Worm (Caenorhabditis elegans) whole organism, late embryonic: ENCODE data around the gene sre-18.
"Not testable (repeated sequence)": the region's sequence is repeated elsewhere in the genome, so short reads cannot be mapped to it uniquely, and the experiment has no call there.

Experiments
- K02D7.2 ChIP-seq: sonication (generic microtip); optimal IDR thresholded peaks from 2 replicates; lab custom pipeline; 2017; ENCODE audit warnings: mild to moderate bottlenecking, missing genetic modification characterization, missing compliant biosample characterization
- ama-1 ChIP-seq: fragments of 150-350 bp; optimal IDR thresholded peaks from 2 replicates; lab custom pipeline; 2014
- eyg-1 ChIP-seq: sonication (generic microtip); optimal IDR thresholded peaks from 2 replicates; lab custom pipeline; 2016; ENCODE audit warnings: missing genotype, missing genetic modification characterization, missing compliant biosample characterization
- rnt-1 ChIP-seq: sonication (generic microtip); optimal IDR thresholded peaks from 2 replicates; lab custom pipeline; 2016; ENCODE audit warnings: missing genetic modification characterization, missing compliant biosample characterization
- unc-3 ChIP-seq, 2 experiments: fragments of 200-800 bp in 1 of 2; sonication (Bioruptor generic) in 1 of 2; sonication (generic microtip) in 1 of 2; conservative IDR thresholded peaks in 1 of 2; optimal IDR thresholded peaks in 1 of 2; 2 replicates each; pipeline versions ENCODE4 v1.3.6 to Lab custom; 2016 to 2022; ENCODE audit warnings: missing compliant biosample characterization in 2 of 2, missing genetic modification characterization in 2 of 2, missing genetic modification reagents in 1 of 2
- unc-42 ChIP-seq: sonication (generic microtip); optimal IDR thresholded peaks from 2 replicates; lab custom pipeline; 2016; ENCODE audit warnings: missing genotype, missing genetic modification characterization, missing compliant biosample characterization
- unc-55 ChIP-seq: sonication (generic microtip); optimal IDR thresholded peaks from 2 replicates; lab custom pipeline; 2017; ENCODE audit warnings: missing biosample characterization, missing genetic modification reagents, missing genetic modification characterization
- unc-86 ChIP-seq: sonication (generic microtip); optimal IDR thresholded peaks from 2 replicates; lab custom pipeline; 2016; ENCODE audit warnings: missing genetic modification characterization, missing compliant biosample characterization

sre-18 gene

DNA sequence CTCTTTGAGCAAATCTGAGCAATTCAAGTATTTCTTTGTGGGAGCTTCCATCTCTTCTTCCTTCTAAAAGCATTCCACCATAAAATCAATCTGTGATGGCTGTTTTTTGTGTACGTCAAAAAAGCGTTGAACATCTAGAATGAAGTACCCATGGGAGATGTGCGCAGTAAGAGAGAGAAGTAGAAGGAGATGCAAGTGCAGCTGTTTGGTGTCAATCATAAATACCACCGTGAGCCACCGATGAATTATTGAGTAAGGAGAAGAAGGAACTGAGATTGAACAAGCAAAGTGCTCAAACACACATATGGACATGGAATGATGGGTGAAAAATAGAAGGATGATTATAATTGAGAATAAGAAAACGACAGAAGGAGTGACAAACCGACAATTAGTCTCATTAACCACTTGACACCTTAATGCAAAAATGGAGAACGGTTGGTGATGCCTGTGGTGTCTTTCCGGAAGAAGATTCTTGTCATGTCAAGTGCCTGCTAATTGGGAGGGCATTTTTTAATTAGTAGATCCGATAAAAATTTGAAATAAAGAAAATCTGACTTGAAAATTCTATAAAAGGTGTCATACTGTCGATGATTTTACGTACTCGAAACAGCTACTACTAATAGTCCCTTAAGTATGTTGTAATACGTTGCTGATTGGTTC, 37.3 kb downstream of the sre-18 start:
- peak; percentile 85 for TF ChIP-seq unc-55 (GFP tag; lab: Kevin White, UChicago)
- no peak for TF ChIP-seq unc-3 (GFP tag; conservative IDR thresholded peaks at IDR 0.05; lab: Robert Waterston, UW)
- TF ChIP-seq unc-3 (tag; optimal IDR thresholded peaks at IDR 0.05; lab: Kevin White, UChicago), result no peak
- TF ChIP-seq K02D7.2 (tag; lab: Kevin White, UChicago), result no peak
- TF ChIP-seq eyg-1 (tag; lab: Kevin White, UChicago), result no peak
- TF ChIP-seq unc-42 (tag; lab: Kevin White, UChicago), result peak; percentile 7

DNA sequence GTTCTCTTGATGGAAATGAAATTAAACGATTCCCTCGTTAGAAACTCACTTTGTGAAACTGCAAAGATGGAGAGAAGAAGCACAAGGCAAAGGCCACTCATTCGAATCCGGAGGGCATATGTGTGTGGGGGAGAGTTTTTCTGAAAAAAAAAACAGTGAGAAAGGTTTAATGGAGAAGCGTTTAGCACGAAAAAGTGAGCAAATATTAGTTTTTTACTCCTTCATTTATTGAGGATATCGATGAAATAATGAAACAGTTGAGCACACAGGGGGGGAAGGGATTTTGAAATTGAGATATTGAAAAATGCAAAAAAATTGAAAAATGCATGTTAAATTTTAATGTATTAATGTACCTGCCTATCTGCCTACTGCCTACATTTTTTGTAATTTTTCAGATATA, 51.3 kb downstream of the sre-18 start, which contains the start of gene nlr-1:
nlr-1 (minus strand) TSS at position 101 of the 400 bp plus-strand sequence.
- TF ChIP-seq unc-86 (tag; lab: Kevin White, UChicago); rnt-1 (tag; lab: Kevin White, UChicago); ama-1 (lab: Kevin White, UChicago): not testable (repeated sequence)
